Worm (Caenorhabditis elegans): ENCODE measurements around the gene str-115.

ce11 chrV:11235876-11236275, 33.0 kb upstream of the str-115 start:
- no peak for TF ChIP-seq sdz-12 (GFP tag; optimal IDR thresholded peaks at IDR 0.05)
- TF ChIP-seq ceh-62 (tag; optimal IDR thresholded peaks at IDR 0.05) = no peak
- no peak for TF ChIP-seq mep-1 (tag; optimal IDR thresholded peaks at IDR 0.05)
- no peak for TF ChIP-seq ama-1 (optimal IDR thresholded peaks at IDR 0.05)
- TF ChIP-seq mes-2 (tag; optimal IDR thresholded peaks at IDR 0.05; ENCODE audit: poor library complexity, severe bottlenecking) = no peak
- no peak for TF ChIP-seq lin-39 (tag; optimal IDR thresholded peaks at IDR 0.05)
- no peak for TF ChIP-seq egl-43 (GFP tag; IDR thresholded peaks at IDR 0.05)

Data from whole organism, L4 larva.